Fruit fly (Drosophila melanogaster) whole organism, wandering third instar larva: ENCODE results near the gene Usp10.

Experiments used
- Abd-B ChIP-seq: fragments of >200 bp; optimal IDR thresholded peaks from 2 replicates; lab custom pipeline; 2017; ENCODE audit warnings: missing biosample characterization, missing genetic modification characterization
- CG32264 ChIP-seq: fragments of 200-800 bp; sonication (Bioruptor generic); optimal IDR thresholded peaks from 2 replicates; lab custom pipeline; 2016; ENCODE audit warnings: missing biosample characterization, missing genetic modification characterization
- CG9705 ChIP-seq: fragments of 200-800 bp; sonication (Bioruptor generic); optimal IDR thresholded peaks from 2 replicates; lab custom pipeline; 2018; ENCODE audit warnings: missing biosample characterization, mild to moderate bottlenecking, missing genetic modification characterization
- CrebA ChIP-seq: fragments of 200-800 bp; sonication (Bioruptor generic); optimal IDR thresholded peaks from 2 replicates; lab custom pipeline; 2016; ENCODE audit warnings: missing biosample characterization, mild to moderate bottlenecking, missing genetic modification characterization, borderline replicate concordance
- Dfd ChIP-seq: fragments of >200 bp; optimal IDR thresholded peaks from 2 replicates; lab custom pipeline; 2017; ENCODE audit warnings: missing biosample characterization, missing genetic modification characterization
- Dif ChIP-seq: fragments of 200-275, 200-300 bp; sonication (Bioruptor generic); optimal IDR thresholded peaks from 2 replicates; lab custom pipeline; 2018; ENCODE audit warnings: missing biosample characterization, missing genetic modification characterization; ENCODE audit not compliant: partially characterized antibody
- GATAd ChIP-seq: sonication (Bioruptor generic); optimal IDR thresholded peaks from 2 replicates; lab custom pipeline; 2016; ENCODE audit warnings: missing biosample characterization, missing genetic modification characterization
- HLH106 ChIP-seq: fragments of 200-800 bp; optimal IDR thresholded peaks from 3 replicates; lab custom pipeline; 2019; ENCODE audit warnings: missing biosample characterization, mild to moderate bottlenecking, missing genetic modification characterization, moderate library complexity
- Hnf4 ChIP-seq: fragments of 200-800 bp; sonication (Bioruptor generic); optimal IDR thresholded peaks from 2 replicates; lab custom pipeline; 2016; ENCODE audit warnings: missing biosample characterization, mild to moderate bottlenecking, missing genetic modification characterization
- Hr78 ChIP-seq: fragments of >200 bp; optimal IDR thresholded peaks from 2 replicates; lab custom pipeline; 2017; ENCODE audit warnings: missing biosample characterization, missing genetic modification characterization
- Hr83 ChIP-seq: fragments of 200-300 bp; sonication (Bioruptor generic); optimal IDR thresholded peaks from 2 replicates; lab custom pipeline; 2016; ENCODE audit warnings: missing biosample characterization, mild to moderate bottlenecking, missing genetic modification characterization, moderate library complexity; ENCODE audit not compliant: poor library complexity, severe bottlenecking
- Jra ChIP-seq: sonication (Bioruptor generic); optimal IDR thresholded peaks from 2 replicates; lab custom pipeline; 2016; ENCODE audit warnings: missing biosample characterization, missing genetic modification characterization
- Mio ChIP-seq: sonication (Bioruptor generic); optimal IDR thresholded peaks from 2 replicates; lab custom pipeline; 2016; ENCODE audit warnings: missing biosample characterization, missing genetic modification characterization
- Myc ChIP-seq: fragments of >200 bp; optimal IDR thresholded peaks from 2 replicates; lab custom pipeline; 2017
- N ChIP-seq: fragments of >200 bp; optimal IDR thresholded peaks from 2 replicates; lab custom pipeline; 2018; ENCODE audit warnings: missing biosample characterization, missing external identifiers, missing genetic modification characterization
- OdsH ChIP-seq: fragments of 200-800 bp; sonication (Bioruptor generic); optimal IDR thresholded peaks from 2 replicates; lab custom pipeline; 2016; ENCODE audit warnings: missing biosample characterization, mild to moderate bottlenecking, missing genetic modification characterization
- Rel ChIP-seq, 2 experiments: fragments of 200-800 bp; sonication (Bioruptor generic) in 1 of 2; optimal IDR thresholded peaks; 2 replicates in 1 of 2; 3 replicates in 1 of 2; lab custom pipeline; 2016 to 2019; ENCODE audit warnings: mild to moderate bottlenecking in 2 of 2, missing biosample characterization in 2 of 2, missing genetic modification characterization in 2 of 2, moderate library complexity in 1 of 2
- Sp1 ChIP-seq: fragments of 200-800 bp; sonication (Bioruptor generic); optimal IDR thresholded peaks from 3 replicates; lab custom pipeline; 2019; ENCODE audit warnings: missing biosample characterization, mild to moderate bottlenecking, missing genetic modification characterization, moderate library complexity
- Vsx2 ChIP-seq: fragments of 200-300, 225-300 bp; sonication (Bioruptor generic); optimal IDR thresholded peaks from 2 replicates; lab custom pipeline; 2018; ENCODE audit warnings: missing biosample characterization, missing genetic modification characterization; ENCODE audit not compliant: partially characterized antibody
- br ChIP-seq: fragments of 200-800 bp; sonication (Bioruptor generic); optimal IDR thresholded peaks from 2 replicates; lab custom pipeline; 2016; ENCODE audit warnings: missing biosample characterization, missing genetic modification characterization
- brk ChIP-seq: fragments of 200-800 bp; sonication (Bioruptor generic); optimal IDR thresholded peaks from 2 replicates; lab custom pipeline; 2016; ENCODE audit warnings: missing biosample characterization, mild to moderate bottlenecking, missing genetic modification characterization
- dl ChIP-seq, 2 experiments: fragments of 175-275, 200-275 bp in 1 of 2; fragments of 200-275 bp in 1 of 2; sonication (Bioruptor generic); optimal IDR thresholded peaks; lab custom pipeline; 2018; ENCODE audit warnings: mild to moderate bottlenecking in 2 of 2, missing biosample characterization in 2 of 2, missing genetic modification characterization in 2 of 2, moderate library complexity in 2 of 2; ENCODE audit not compliant: partially characterized antibody in 2 of 2, insufficient read depth in 1 of 2
- dmrt93B ChIP-seq: fragments of 200-800 bp; sonication (Bioruptor generic); optimal IDR thresholded peaks from 2 replicates; lab custom pipeline; 2018; ENCODE audit warnings: missing biosample characterization, mild to moderate bottlenecking, missing genetic modification characterization
- dsf ChIP-seq: sonication (Bioruptor generic); optimal IDR thresholded peaks from 2 replicates; lab custom pipeline; 2016; ENCODE audit warnings: missing biosample characterization, missing genetic modification characterization, borderline replicate concordance
- ey ChIP-seq: fragments of 200-800 bp; sonication (Bioruptor generic); optimal IDR thresholded peaks from 2 replicates; lab custom pipeline; 2016; ENCODE audit warnings: missing biosample characterization, missing genetic modification characterization
- foxo ChIP-seq, 2 experiments: fragments of 200-800 bp; sonication (Bioruptor generic); optimal IDR thresholded peaks; 2 replicates in 1 of 2; 3 replicates in 1 of 2; lab custom pipeline; 2016 to 2017; ENCODE audit warnings: missing biosample characterization in 2 of 2, missing genetic modification characterization in 2 of 2
- fru ChIP-seq: fragments of 200-800 bp; sonication (Bioruptor generic); optimal IDR thresholded peaks from 3 replicates; lab custom pipeline; 2016; ENCODE audit warnings: missing biosample characterization, mild to moderate bottlenecking, missing genetic modification characterization
- h ChIP-seq: fragments of 200-800 bp; sonication (Bioruptor generic); optimal IDR thresholded peaks from 3 replicates; lab custom pipeline; 2016; ENCODE audit warnings: missing biosample characterization, mild to moderate bottlenecking, missing genetic modification characterization
- jim ChIP-seq: fragments of 175-275, 200-325 bp; sonication (Bioruptor generic); optimal IDR thresholded peaks from 2 replicates; lab custom pipeline; 2016; ENCODE audit warnings: missing biosample characterization, mild to moderate bottlenecking, missing genetic modification characterization
- lola ChIP-seq: fragments of >200 bp; optimal IDR thresholded peaks from 2 replicates; lab custom pipeline; 2017; ENCODE audit warnings: missing biosample characterization, missing genetic modification characterization
- pan ChIP-seq: fragments of >200 bp; optimal IDR thresholded peaks from 2 replicates; lab custom pipeline; 2017
- psq ChIP-seq: fragments of 200-800 bp; sonication (Bioruptor generic); optimal IDR thresholded peaks from 3 replicates; lab custom pipeline; 2017; ENCODE audit warnings: missing biosample characterization, mild to moderate bottlenecking, missing genetic modification characterization, moderate library complexity
- rgr ChIP-seq: fragments of 200-800 bp; sonication (Bioruptor generic); optimal IDR thresholded peaks from 3 replicates; lab custom pipeline; 2016; ENCODE audit warnings: missing biosample characterization, mild to moderate bottlenecking, missing genetic modification characterization
- sage ChIP-seq: fragments of 200-800 bp; sonication (Bioruptor generic); optimal IDR thresholded peaks from 2 replicates; lab custom pipeline; 2016; ENCODE audit warnings: missing biosample characterization, mild to moderate bottlenecking, missing genetic modification characterization
- sv ChIP-seq: fragments of 200-800 bp; sonication (Bioruptor generic); optimal IDR thresholded peaks from 3 replicates; lab custom pipeline; 2016; ENCODE audit warnings: missing biosample characterization, missing genetic modification characterization
- tai ChIP-seq: sonication (Bioruptor generic); optimal IDR thresholded peaks from 2 replicates; lab custom pipeline; 2016; ENCODE audit warnings: missing biosample characterization, missing genetic modification characterization
- usp ChIP-seq: fragments of >200 bp; optimal IDR thresholded peaks from 2 replicates; lab custom pipeline; 2017; ENCODE audit warnings: missing biosample characterization, missing genetic modification characterization
- woc ChIP-seq: sonication (Bioruptor generic); optimal IDR thresholded peaks from 2 replicates; lab custom pipeline; 2016; ENCODE audit warnings: missing biosample characterization, mild to moderate bottlenecking, missing genetic modification characterization

Usp10 gene

DNA sequence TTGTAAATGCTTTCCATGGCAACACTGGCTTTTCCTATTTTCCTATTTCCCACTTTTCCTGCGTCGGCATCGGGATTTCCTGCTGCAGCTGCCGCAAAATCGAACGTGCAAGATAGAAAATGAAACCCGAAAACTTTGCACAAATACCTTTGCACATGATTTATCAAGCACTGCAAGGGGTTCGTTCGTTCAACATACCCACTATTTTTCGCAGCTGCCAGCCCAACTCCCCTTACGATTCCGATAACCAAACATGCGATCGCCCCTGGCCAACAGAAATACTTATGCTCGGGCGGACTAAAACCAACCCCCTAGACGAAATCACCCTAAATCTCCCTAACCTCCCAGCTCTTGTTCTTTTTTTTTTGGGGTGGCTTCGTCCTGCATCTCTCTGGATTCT lies 29.7 kb downstream of the Usp10 start:
- TF ChIP-seq foxo (GFP tag; optimal IDR thresholded peaks at IDR 0.05; lab: Kevin White, UChicago), result no peak

DNA sequence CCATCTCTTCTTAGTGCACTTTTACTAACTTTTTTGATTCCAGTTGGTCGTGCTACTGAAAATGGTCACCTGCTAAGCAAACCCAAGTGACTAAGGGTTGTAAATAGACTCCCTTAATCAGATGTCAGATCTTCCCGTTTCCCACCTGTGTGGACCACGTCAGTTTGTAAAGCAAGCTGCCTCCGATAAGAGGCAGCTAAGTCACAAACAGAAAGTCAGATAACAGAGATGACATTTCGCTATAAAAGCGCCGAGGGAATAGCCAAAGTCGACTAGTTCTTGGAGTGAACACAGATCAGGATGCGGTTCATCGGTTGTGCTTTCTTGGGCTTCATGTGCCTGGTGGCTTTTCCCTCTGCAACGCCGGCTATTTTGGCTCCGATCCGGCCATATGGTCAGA lies 30.9 kb downstream of the Usp10 start, which contains the start of gene mat:
Gene mat (plus strand): TSS at position 301 of the 400 bp plus-strand sequence.
- TF ChIP-seq Abd-B (GFP tag; lab: Kevin White, UChicago) (no peak), psq (GFP tag; lab: Kevin White, UChicago) (no peak), Mio (GFP tag; lab: Kevin White, UChicago) (no peak), Dif (GFP tag; lab: Kevin White, UChicago) (no peak), pan (lab: Kevin White, UChicago) (no peak), Myc (no peak), tai (GFP tag; lab: Kevin White, UChicago) (no peak), OdsH (GFP tag; lab: Kevin White, UChicago) (no peak), Dfd (GFP tag; lab: Kevin White, UChicago) (no peak), foxo (GFP tag; optimal IDR thresholded peaks at IDR 0.05; lab: Kevin White, UChicago) (no peak)

DNA sequence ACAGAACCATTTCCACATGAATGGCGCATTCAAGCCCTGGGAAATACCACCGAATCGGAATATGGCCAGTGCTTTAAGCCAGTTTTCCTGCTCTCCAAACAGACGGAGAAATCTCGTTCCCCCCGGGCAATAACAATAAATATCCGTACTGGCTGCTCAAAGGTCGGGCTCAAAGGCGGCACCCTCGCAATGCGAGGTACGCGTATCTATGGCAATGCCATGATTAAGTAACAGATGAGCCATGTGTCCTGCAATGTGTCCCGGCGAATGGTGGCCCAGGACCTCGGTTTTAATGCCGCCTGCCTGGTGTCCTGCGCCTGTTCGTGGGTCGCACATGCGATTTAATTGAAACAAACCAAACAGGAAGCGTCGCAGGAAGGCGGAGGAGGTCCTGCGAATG lies 32.2 kb downstream of the Usp10 start:
- TF ChIP-seq pan (lab: Kevin White, UChicago) (no peak), sv (GFP tag; lab: Kevin White, UChicago) (no peak), rgr (GFP tag; lab: Kevin White, UChicago) (no peak), CG9705 (GFP tag; lab: Kevin White, UChicago) (no peak), jim (no peak), Hr83 (GFP tag; lab: Kevin White, UChicago) (no peak), Vsx2 (GFP tag; lab: Kevin White, UChicago) (no peak), usp (no peak), Hr78 (GFP tag; lab: Kevin White, UChicago) (no peak), h (no peak)

DNA sequence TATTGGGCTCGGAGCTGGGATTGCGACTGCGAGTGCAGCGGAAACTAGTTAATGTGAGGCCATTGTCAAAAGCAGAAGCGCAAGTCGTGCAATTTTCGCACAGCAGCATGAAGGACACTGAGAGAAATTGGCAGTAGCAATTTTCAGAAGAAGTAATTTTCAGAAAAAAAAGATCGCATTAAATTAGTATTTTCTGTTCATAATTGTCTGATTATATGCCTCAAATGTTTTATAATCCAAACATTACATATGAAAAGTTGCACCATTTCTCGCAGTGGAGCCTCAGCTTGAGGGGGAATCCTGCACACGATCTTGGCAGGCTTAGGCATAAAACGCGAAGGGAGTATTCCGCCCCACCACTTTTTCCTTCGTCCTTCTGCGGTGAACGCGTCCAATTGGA lies 32.7 kb downstream of the Usp10 start:
- TF ChIP-seq Hnf4 (peak; percentile 56), HLH106 (tag; lab: Kevin White, UChicago) (peak; percentile 75), h (peak; percentile 75), Dif (GFP tag; lab: Kevin White, UChicago) (no peak), Myc (no peak), CrebA (GFP tag; lab: Kevin White, UChicago) (no peak), Abd-B (GFP tag; lab: Kevin White, UChicago) (no peak), CG32264 (GFP tag; lab: Kevin White, UChicago) (no peak), psq (GFP tag; lab: Kevin White, UChicago) (peak; percentile 49), Hr78 (GFP tag; lab: Kevin White, UChicago) (no peak), tai (GFP tag; lab: Kevin White, UChicago) (peak; percentile 54), ey (peak; percentile 71), lola (GFP tag; lab: Kevin White, UChicago) (no peak), OdsH (GFP tag; lab: Kevin White, UChicago) (peak; percentile 66), Hr83 (GFP tag; lab: Kevin White, UChicago) (no peak), pan (lab: Kevin White, UChicago) (no peak), CG9705 (GFP tag; lab: Kevin White, UChicago) (peak; percentile 32), Vsx2 (GFP tag; lab: Kevin White, UChicago) (no peak), Dfd (GFP tag; lab: Kevin White, UChicago) (no peak), N (GFP tag; lab: Kevin White, UChicago) (no peak), foxo (GFP tag; optimal IDR thresholded peaks at IDR 0.05; lab: Kevin White, UChicago) (peak in 1 of 2 experiments; percentile 73), dmrt93B (GFP tag; lab: Kevin White, UChicago) (peak; percentile 31), rgr (GFP tag; lab: Kevin White, UChicago) (peak; percentile 76), Jra (peak; percentile 35), Rel (GFP tag; optimal IDR thresholded peaks at IDR 0.05; lab: Kevin White, UChicago) (no peak), Rel (tag; optimal IDR thresholded peaks at IDR 0.05; lab: Kevin White, UChicago) (peak; percentile 36), jim (no peak), Mio (GFP tag; lab: Kevin White, UChicago) (no peak), woc (GFP tag; lab: Kevin White, UChicago) (no peak), dsf (GFP tag; lab: Kevin White, UChicago) (no peak), GATAd (GFP tag; lab: Kevin White, UChicago) (no peak), fru (GFP tag; lab: Kevin White, UChicago) (peak; percentile 81), Sp1 (GFP tag; lab: Kevin White, UChicago) (peak; percentile 76), usp (no peak), dl (GFP tag; optimal IDR thresholded peaks at IDR 0.05; lab: Kevin White, UChicago; ENCODE audit: insufficient read depth in 1 of 2, partially characterized antibody in 2 of 2) (no peak), sv (GFP tag; lab: Kevin White, UChicago) (no peak), sage (GFP tag; lab: Kevin White, UChicago) (no peak), brk (GFP tag; lab: Kevin White, UChicago) (peak; percentile 56), br (GFP tag; lab: Kevin White, UChicago) (peak; percentile 61)
